Fruit fly (Drosophila melanogaster): Measurements from ENCODE around the gene CG7443.

The CG7443 gene

dm6 chr3R:8317215-8317614 is 6.9 kb upstream of the CG7443 start, which contains the start of gene Ctr1B (continued):
- TF ChIP-seq CG12942 (GFP tag; optimal IDR thresholded peaks at IDR 0.05): no peak
- no peak for TF ChIP-seq al (GFP tag; IDR thresholded peaks at IDR 0.05)
- no peak for TF ChIP-seq CG1832 (GFP tag; optimal IDR thresholded peaks at IDR 0.05)
- no peak for TF ChIP-seq CG8388 (GFP tag; optimal IDR thresholded peaks at IDR 0.05)
- TF ChIP-seq sna (GFP tag; IDR thresholded peaks at IDR 0.05; ENCODE audit: partially characterized antibody): 0 out of 2 replicates have a peak, but pooled peaks have one; percentile 15
- no peak for TF ChIP-seq pum (GFP tag; optimal IDR thresholded peaks at IDR 0.05)
- TF ChIP-seq Asciz (GFP tag; optimal IDR thresholded peaks at IDR 0.05): no peak
- no peak for TF ChIP-seq Mes4 (GFP tag; optimal IDR thresholded peaks at IDR 0.05)
- no peak for TF ChIP-seq oc (tag; optimal IDR thresholded peaks at IDR 0.05)
- TF ChIP-seq Abd-B (GFP tag; optimal IDR thresholded peaks at IDR 0.05): no peak
- no peak for TF ChIP-seq Awh (GFP tag; IDR thresholded peaks at IDR 0.05)
- peak in 1 of 2 experiments; percentile 72 for TF ChIP-seq Hr78 (GFP tag; optimal IDR thresholded peaks at IDR 0.05)
- TF ChIP-seq CG7963 (GFP tag; IDR thresholded peaks at IDR 0.05; ENCODE audit: partially characterized antibody): no peak
- peak; percentile 61 for TF ChIP-seq GATAe (GFP tag; conservative IDR thresholded peaks at IDR 0.05)
- TF ChIP-seq CG13296 (GFP tag; optimal IDR thresholded peaks at IDR 0.05): no peak
- TF ChIP-seq gsb-n (tag; optimal IDR thresholded peaks at IDR 0.05): no peak
- no peak for TF ChIP-seq CG2889 (GFP tag; IDR thresholded peaks at IDR 0.05)
- no peak for TF ChIP-seq Dp (GFP tag; optimal IDR thresholded peaks at IDR 0.05)
- TF ChIP-seq wek (GFP tag; optimal IDR thresholded peaks at IDR 0.05): no peak
- TF ChIP-seq ewg (GFP tag; optimal IDR thresholded peaks at IDR 0.05): no peak
- no peak for TF ChIP-seq CG12071 (GFP tag; optimal IDR thresholded peaks at IDR 0.05)
- no peak for TF ChIP-seq CG10959 (GFP tag; IDR thresholded peaks at IDR 0.05)
- no peak for TF ChIP-seq bab2 (GFP tag; optimal IDR thresholded peaks at IDR 0.05)
- peak; percentile 81 for TF ChIP-seq sug (tag; optimal IDR thresholded peaks at IDR 0.05)
- 0 out of 3 replicates have a peak, but pooled peaks have one; percentile 28 for TF ChIP-seq CG2199 (GFP tag; IDR thresholded peaks at IDR 0.05)
- TF ChIP-seq lbe (GFP tag; optimal IDR thresholded peaks at IDR 0.05): no peak

- TF ChIP-seq caup (GFP tag; optimal IDR thresholded peaks at IDR 0.05; ENCODE audit: severe bottlenecking) (no peak), CG9609 (GFP tag; optimal IDR thresholded peaks at IDR 0.05) (no peak), slbo (GFP tag; IDR thresholded peaks at IDR 0.05) (peak; percentile 49; the same call in 1 of the 2 replicates), CG1832 (GFP tag; optimal IDR thresholded peaks at IDR 0.05) (no peak), HmgZ (tag; optimal IDR thresholded peaks at IDR 0.05) (no peak), tap (tag; optimal IDR thresholded peaks at IDR 0.05) (no peak), Rfx (GFP tag; IDR thresholded peaks at IDR 0.05) (peak; percentile 51; the same call in 1 of the 2 replicates), Adf1 (GFP tag; IDR thresholded peaks at IDR 0.05) (no peak), pan (optimal IDR thresholded peaks at IDR 0.05) (no peak), pan (GFP tag; optimal IDR thresholded peaks at IDR 0.05 in 1 of 2, IDR thresholded peaks at IDR 0.05 in 1 of 2) (no peak), Dp (GFP tag; optimal IDR thresholded peaks at IDR 0.05) (no peak), bsh (GFP tag; optimal IDR thresholded peaks at IDR 0.05) (no peak), croc (GFP tag; conservative IDR thresholded peaks at IDR 0.05) (no peak), CG5180 (GFP tag; optimal IDR thresholded peaks at IDR 0.05) (peak; percentile 45), CG15269 (tag; optimal IDR thresholded peaks at IDR 0.05) (no peak), CG10366 (GFP tag; IDR thresholded peaks at IDR 0.05) (peak; percentile 68), Med (GFP tag) (peak; percentile 79), gsb (GFP tag; IDR thresholded peaks at IDR 0.05) (no peak), mirr (GFP tag; optimal IDR thresholded peaks at IDR 0.05) (no peak), CG11085 (GFP tag; IDR thresholded peaks at IDR 0.05) (no peak), CG2120 (GFP tag; optimal IDR thresholded peaks at IDR 0.05) (peak; percentile 61), Hand (GFP tag; optimal IDR thresholded peaks at IDR 0.05) (peak; percentile 1), hkb (optimal IDR thresholded peaks at IDR 0.05) (no peak), hkb (GFP tag; IDR thresholded peaks at IDR 0.05) (peak; percentile 15; the same call in 1 of the 2 replicates), CG14667 (GFP tag; IDR thresholded peaks at IDR 0.05) (no peak), CG30403 (GFP tag; optimal IDR thresholded peaks at IDR 0.05) (peak; percentile 3)
Observed at dm6 chr3R:8317709-8318335, 6.3 kb upstream of the CG7443 start.
